Worm (Caenorhabditis elegans): ENCODE data around the gene ckc-1.

DNA sequence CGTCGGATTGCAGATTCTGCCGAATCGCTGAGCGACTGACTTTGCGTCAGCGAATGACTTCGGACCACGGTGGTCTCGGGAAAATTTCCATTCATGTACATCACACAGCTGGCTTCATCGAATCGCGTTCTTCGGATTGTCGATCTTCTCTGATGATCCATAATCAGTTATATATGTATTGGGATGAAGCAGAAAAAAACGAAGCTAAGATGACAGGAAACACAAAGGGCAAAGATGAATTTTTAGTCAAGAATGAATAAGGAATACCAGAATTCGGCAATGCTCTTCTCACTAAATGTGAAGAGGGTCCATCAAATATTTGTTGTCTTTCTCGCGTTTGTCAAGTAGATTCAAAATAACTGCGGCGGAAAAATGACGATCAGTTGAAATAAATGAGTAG lies 40.8 kb downstream of the ckc-1 start, which contains the start of gene del-9:
- TF ChIP-seq nhr-12 (tag; optimal IDR thresholded peaks at IDR 0.05) (no peak), mdl-1 (tag; optimal IDR thresholded peaks at IDR 0.05) (no peak), F13H6.1 (tag; optimal IDR thresholded peaks at IDR 0.05) (no peak)
